Fruit fly (Drosophila melanogaster) whole organism, wandering third instar larva: Measurements from ENCODE around the gene CG14400.

Source experiments
- lola ChIP-seq: fragments of >200 bp; optimal IDR thresholded peaks from 2 replicates; lab custom pipeline; 2017; ENCODE audit warnings: missing biosample characterization, missing genetic modification characterization
- woc ChIP-seq: sonication (Bioruptor generic); optimal IDR thresholded peaks from 2 replicates; lab custom pipeline; 2016; ENCODE audit warnings: missing biosample characterization, mild to moderate bottlenecking, missing genetic modification characterization

dm6 chr2L:20879567-20880141, 22.0 kb upstream of the CG14400 start:
- TF ChIP-seq lola (GFP tag; lab: Kevin White, UChicago) (no peak), woc (GFP tag; lab: Kevin White, UChicago) (no peak)
